Fruit fly (Drosophila melanogaster) S2 (cell line): ENCODE results near the gene CG12395.

Experiments used
- CG8478 ChIP-seq: fragments of >200 bp; optimal IDR thresholded peaks from 2 replicates; lab custom pipeline; 2018
- CTCF ChIP-seq, 2 experiments: fragments of >200 bp; optimal IDR thresholded peaks; 2 replicates each; lab custom pipeline; 2018

The CG12395 gene

dm6 chrX:16062720-16063413 lies at the start of gene CG12395:
Gene CG12395, minus strand, starts transcription at chrX:16062898.
- peak; percentile 33 to 35 for TF ChIP-seq CTCF (optimal IDR thresholded peaks at IDR 0.05; lab: Kevin White, UChicago)
- TF ChIP-seq CG8478 (lab: Kevin White, UChicago), result no peak

dm6 chrX:16111655-16112054 lies 49.0 kb upstream of the CG12395 start:
- TF ChIP-seq CTCF (optimal IDR thresholded peaks at IDR 0.05; lab: Kevin White, UChicago), result no peak
- TF ChIP-seq CG8478 (lab: Kevin White, UChicago), result no peak

DNA sequence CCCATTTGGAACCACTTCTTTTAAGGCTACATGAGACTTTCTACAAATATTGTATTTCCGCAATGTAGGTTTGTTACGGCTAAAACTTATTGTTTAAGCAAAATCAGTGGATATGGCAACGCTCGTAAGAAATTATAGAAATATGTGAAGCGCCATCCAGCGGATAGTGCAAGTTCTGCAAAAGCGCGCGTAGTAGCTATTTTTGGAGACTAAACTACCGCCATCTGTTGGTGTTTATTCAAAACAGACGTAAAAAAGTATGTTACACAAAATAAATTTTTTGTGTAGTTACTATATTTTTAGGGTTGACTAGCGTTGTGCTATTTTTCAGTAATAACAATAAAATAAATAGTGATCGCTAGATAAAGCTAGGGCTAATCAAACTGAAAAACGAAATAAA lies 43.0 kb upstream of the CG12395 start:
- no peak for TF ChIP-seq CG8478 (lab: Kevin White, UChicago)
- peak; percentile 91 to 96 for TF ChIP-seq CTCF (optimal IDR thresholded peaks at IDR 0.05; lab: Kevin White, UChicago)

dm6 chrX:16104738-16105426 lies 42.2 kb upstream of the CG12395 start, which contains the start of the genes CG42353 and CG42354:
Gene CG42353, minus strand, starts transcription at chrX:16104946.
Gene CG42354, minus strand, starts transcription at chrX:16104946.
- TF ChIP-seq CG8478 (lab: Kevin White, UChicago) (no peak), CTCF (optimal IDR thresholded peaks at IDR 0.05; lab: Kevin White, UChicago) (peak; percentile 37 to 57)

dm6 chrX:16104056-16104737 lies 41.5 kb upstream of the CG12395 start:
- no peak for TF ChIP-seq CG8478 (lab: Kevin White, UChicago)
- no peak for TF ChIP-seq CTCF (optimal IDR thresholded peaks at IDR 0.05; lab: Kevin White, UChicago)

- TF ChIP-seq CTCF (optimal IDR thresholded peaks at IDR 0.05; lab: Kevin White, UChicago), result no peak
- TF ChIP-seq CG8478 (lab: Kevin White, UChicago), result no peak
These were observed 40.8 kb upstream of the CG12395 start for dm6 chrX:16103482-16103881.

DNA sequence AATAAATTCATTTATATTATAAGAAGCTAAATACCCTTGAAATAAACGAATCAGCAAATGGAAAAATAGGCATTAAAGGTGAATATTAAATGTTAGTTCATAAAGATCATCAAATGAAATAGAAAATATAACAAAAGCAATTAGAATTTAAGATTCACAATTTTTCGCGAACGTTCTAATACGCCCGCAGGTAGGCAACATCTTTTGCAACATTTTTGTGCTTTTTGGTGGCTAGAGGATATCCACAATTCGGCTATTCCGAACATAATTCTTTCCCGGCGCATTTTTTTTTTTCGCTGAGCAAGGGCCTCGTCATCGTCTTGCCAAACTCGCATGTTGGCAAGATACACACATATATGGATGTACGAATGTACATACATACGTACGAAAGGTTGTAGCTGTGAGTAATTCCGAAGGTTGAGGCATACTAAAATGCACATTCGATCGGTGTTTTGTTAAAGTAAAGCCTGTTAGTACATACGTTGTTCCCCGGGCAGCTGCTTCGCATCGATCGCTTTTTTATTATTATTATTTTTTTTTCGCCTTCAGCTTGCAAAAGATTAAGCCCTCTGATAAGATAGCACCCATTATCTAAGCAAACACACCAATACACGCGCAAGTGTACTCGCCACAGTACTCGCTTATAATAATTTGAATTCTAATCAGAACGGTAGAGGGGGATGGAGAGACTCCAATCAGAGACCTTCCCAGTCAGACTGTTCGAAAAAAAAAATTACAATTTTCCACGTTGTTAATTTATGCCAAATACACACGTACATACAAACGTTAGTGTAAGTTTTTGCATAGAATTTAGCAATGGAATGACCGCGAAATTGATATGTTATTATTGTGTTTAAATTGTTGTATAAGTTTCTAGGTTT lies 39.9 kb upstream of the CG12395 start:
- no peak for TF ChIP-seq CG8478 (lab: Kevin White, UChicago)
- no peak for TF ChIP-seq CTCF (optimal IDR thresholded peaks at IDR 0.05; lab: Kevin White, UChicago)

DNA sequence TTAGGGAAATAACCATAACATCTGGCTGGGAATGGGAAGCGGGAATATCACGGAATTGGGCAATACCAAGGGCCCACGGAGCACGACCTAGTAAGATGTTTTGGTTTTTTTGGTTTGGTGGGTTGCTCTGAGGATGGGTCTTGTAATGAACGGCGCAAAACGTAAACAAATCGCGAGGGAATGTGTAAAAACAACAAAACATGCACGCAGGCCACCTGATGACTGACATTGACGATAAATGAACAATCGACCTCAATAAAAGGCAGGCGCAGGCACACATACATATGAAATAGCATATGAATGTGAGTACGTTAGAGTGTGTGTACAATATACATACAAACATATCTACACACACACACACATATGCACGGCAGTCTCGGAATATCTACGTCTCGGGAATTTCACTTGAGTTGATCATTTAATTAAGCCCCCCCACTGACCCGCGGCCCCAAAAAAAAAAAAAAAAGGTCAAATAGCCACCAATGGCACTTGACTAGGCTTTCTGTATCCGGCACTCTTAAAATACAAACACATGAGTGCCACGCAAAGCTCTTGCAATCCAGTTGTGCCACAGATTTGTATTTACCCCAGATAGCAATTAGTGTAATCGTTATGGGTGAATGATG lies 38.1 kb upstream of the CG12395 start:
- TF ChIP-seq CTCF (optimal IDR thresholded peaks at IDR 0.05; lab: Kevin White, UChicago) (no peak), CG8478 (lab: Kevin White, UChicago) (no peak)

dm6 chrX:16096488-16096887 lies 33.8 kb upstream of the CG12395 start:
- TF ChIP-seq CTCF (optimal IDR thresholded peaks at IDR 0.05; lab: Kevin White, UChicago) (peak; percentile 51 to 71), CG8478 (lab: Kevin White, UChicago) (no peak)

- no peak for TF ChIP-seq CG8478 (lab: Kevin White, UChicago)
- no peak for TF ChIP-seq CTCF (optimal IDR thresholded peaks at IDR 0.05; lab: Kevin White, UChicago)
These were observed 30.0 kb upstream of the CG12395 start for dm6 chrX:16092614-16093280.

DNA sequence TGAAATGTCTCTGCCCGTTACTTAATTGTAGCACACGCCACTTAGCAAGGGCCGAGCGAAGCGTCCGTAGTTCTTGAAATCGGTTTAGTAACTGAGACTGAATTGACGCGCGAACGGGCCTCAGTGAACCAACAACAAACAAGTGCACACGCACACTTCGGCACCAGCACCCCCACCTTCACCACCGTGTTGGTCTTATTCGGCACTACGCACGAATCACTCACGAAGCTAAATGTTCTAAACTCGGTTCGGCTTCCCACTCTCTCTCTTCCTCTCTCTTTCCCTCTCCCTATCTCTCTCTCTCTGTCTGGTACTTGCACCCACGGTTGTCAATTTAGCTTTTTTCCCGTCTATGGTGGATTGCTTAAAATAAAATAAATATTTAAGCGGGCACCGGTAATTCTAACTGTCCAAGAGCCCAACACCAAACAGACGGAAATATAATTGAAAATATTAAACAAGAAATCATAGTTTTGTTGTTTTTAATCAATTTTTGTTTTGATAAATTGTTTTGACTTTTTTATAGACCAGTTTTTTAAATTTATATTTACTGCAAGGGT lies 28.8 kb upstream of the CG12395 start, which contains the start of gene Tob:
TSS of gene Tob (minus strand) at position 65 of the 560 bp plus-strand sequence.
- no peak for TF ChIP-seq CTCF (optimal IDR thresholded peaks at IDR 0.05; lab: Kevin White, UChicago)
- TF ChIP-seq CG8478 (lab: Kevin White, UChicago), result no peak

dm6 chrX:16090179-16091144 lies 27.8 kb upstream of the CG12395 start:
- TF ChIP-seq CTCF (optimal IDR thresholded peaks at IDR 0.05; lab: Kevin White, UChicago) (no peak), CG8478 (lab: Kevin White, UChicago) (no peak)
